Fruit fly (Drosophila melanogaster) whole organism, embryonic: ENCODE data around the gene tbc.

Source experiments
- Antp ChIP-seq: fragments of 200-800 bp; sonication (Bioruptor generic); optimal IDR thresholded peaks from 3 replicates; lab custom pipeline; 2016; ENCODE audit warnings: missing biosample characterization, missing genetic modification characterization
- CG11085 ChIP-seq: fragments of 200-800 bp; sonication (Bioruptor generic); IDR thresholded peaks from 2 replicates; pipeline ENCODE4 v1.3.6; 2022; ENCODE audit warnings: missing biosample characterization, missing genetic modification characterization
- CG11560 ChIP-seq: fragments of 200-800 bp; sonication (Bioruptor generic); IDR thresholded peaks from 3 replicates; pipeline ENCODE4 v1.3.6; 2022; ENCODE audit warnings: missing biosample characterization, missing genetic modification characterization
- CG1233 ChIP-seq: fragments of 200-800 bp; sonication (Bioruptor generic); optimal IDR thresholded peaks from 4 replicates; lab custom pipeline; 2018; ENCODE audit warnings: missing biosample characterization, mild to moderate bottlenecking, missing genetic modification characterization
- CG13296 ChIP-seq: fragments of 200-800 bp; sonication (Bioruptor generic); optimal IDR thresholded peaks from 3 replicates; lab custom pipeline; 2018; ENCODE audit warnings: missing biosample characterization, mild to moderate bottlenecking, missing genetic modification characterization
- CG1602 ChIP-seq: fragments of 200-800 bp; sonication (Bioruptor generic); optimal IDR thresholded peaks from 3 replicates; lab custom pipeline; 2016; ENCODE audit warnings: missing biosample characterization, missing genetic modification characterization
- CG17328 ChIP-seq: fragments of 200-800 bp; sonication (Bioruptor generic); IDR thresholded peaks from 2 replicates; pipeline ENCODE4 v1.3.6; 2022; ENCODE audit warnings: missing biosample characterization, missing genetic modification characterization
- CG18262 ChIP-seq: fragments of 200-800 bp; optimal IDR thresholded peaks from 3 replicates; lab custom pipeline; 2019; ENCODE audit warnings: missing biosample characterization, mild to moderate bottlenecking, missing genetic modification characterization, moderate library complexity
- CG18476 ChIP-seq: fragments of 200-800 bp; sonication (Bioruptor generic); optimal IDR thresholded peaks from 2 replicates; lab custom pipeline; 2016; ENCODE audit warnings: missing biosample characterization, mild to moderate bottlenecking, missing genetic modification characterization
- CG30403 ChIP-seq: fragments of 200-800 bp; sonication (Bioruptor generic); optimal IDR thresholded peaks from 3 replicates; lab custom pipeline; 2016; ENCODE audit warnings: missing biosample characterization, missing genetic modification characterization
- CG3065 ChIP-seq: fragments of 200-800 bp; sonication (Bioruptor generic); optimal IDR thresholded peaks from 2 replicates; lab custom pipeline; 2016; ENCODE audit warnings: missing biosample characterization, missing genetic modification characterization
- CG31365 ChIP-seq: fragments of 200-800 bp; sonication (Bioruptor generic); optimal IDR thresholded peaks from 2 replicates; lab custom pipeline; 2018; ENCODE audit warnings: missing biosample characterization, mild to moderate bottlenecking, missing genetic modification characterization
- CG34422 ChIP-seq: fragments of 200-800 bp; sonication (Bioruptor generic); IDR thresholded peaks from 3 replicates; pipeline ENCODE4 v1.3.6; 2022; ENCODE audit warnings: missing biosample characterization, missing genetic modification characterization
- CG6175 ChIP-seq: fragments of 200-800 bp; sonication (Bioruptor generic); IDR thresholded peaks from 3 replicates; pipeline ENCODE4 v1.3.6; 2022; ENCODE audit warnings: missing biosample characterization, missing genetic modification characterization
- CG7556 ChIP-seq: fragments of 200-800 bp; sonication (Bioruptor generic); optimal IDR thresholded peaks from 2 replicates; lab custom pipeline; 2017; ENCODE audit warnings: missing biosample characterization, mild to moderate bottlenecking, missing genetic modification characterization
- CG7745 ChIP-seq: fragments of 200-800 bp; sonication (Bioruptor generic); optimal IDR thresholded peaks from 2 replicates; lab custom pipeline; 2018; ENCODE audit warnings: missing biosample characterization, mild to moderate bottlenecking, missing genetic modification characterization, moderate library complexity
- CG7839 ChIP-seq: fragments of 200-800 bp; sonication (Bioruptor generic); optimal IDR thresholded peaks from 3 replicates; lab custom pipeline; 2018; ENCODE audit warnings: missing biosample characterization, mild to moderate bottlenecking, missing genetic modification characterization, moderate library complexity
- CG8089 ChIP-seq: fragments of 200-800 bp; sonication (Bioruptor generic); optimal IDR thresholded peaks from 3 replicates; lab custom pipeline; 2016; ENCODE audit warnings: missing biosample characterization, missing genetic modification characterization
- CG9876 ChIP-seq: fragments of 200-800 bp; sonication (Bioruptor generic); optimal IDR thresholded peaks from 2 replicates; lab custom pipeline; 2016; ENCODE audit warnings: missing biosample characterization, missing genetic modification characterization
- CrebB ChIP-seq: fragments of 200-800 bp; sonication (Bioruptor generic); optimal IDR thresholded peaks from 3 replicates; lab custom pipeline; 2018; ENCODE audit warnings: missing biosample characterization, mild to moderate bottlenecking, missing genetic modification characterization
- D19A ChIP-seq: fragments of 200-800 bp; optimal IDR thresholded peaks from 3 replicates; lab custom pipeline; 2019; ENCODE audit warnings: missing biosample characterization, mild to moderate bottlenecking, missing genetic modification characterization, moderate library complexity
- E2f1 ChIP-seq: fragments of 200-800 bp; sonication (Bioruptor generic); IDR thresholded peaks from 2 replicates; pipeline ENCODE4 v1.3.6; 2022; ENCODE audit warnings: missing biosample characterization, missing genetic modification characterization
- ERR ChIP-seq: fragments of 200-800 bp; sonication (Bioruptor generic); optimal IDR thresholded peaks from 2 replicates; lab custom pipeline; 2016; ENCODE audit warnings: missing biosample characterization, missing genetic modification characterization
- Fer1 ChIP-seq: fragments of 200-800 bp; sonication (Bioruptor generic); optimal IDR thresholded peaks from 2 replicates; lab custom pipeline; 2017; ENCODE audit warnings: missing biosample characterization, mild to moderate bottlenecking, missing genetic modification characterization
- Fer2 ChIP-seq: fragments of 200-800 bp; sonication (Bioruptor generic); optimal IDR thresholded peaks from 2 replicates; lab custom pipeline; 2018; ENCODE audit warnings: missing biosample characterization, mild to moderate bottlenecking, missing genetic modification characterization, moderate library complexity
- H15 ChIP-seq: fragments of 200-800 bp; sonication (Bioruptor generic); IDR thresholded peaks from 3 replicates; pipeline ENCODE4 v1.3.6; 2022; ENCODE audit warnings: missing biosample characterization, missing genetic modification characterization
- HLH54F ChIP-seq: fragments of 200-800 bp; sonication (Bioruptor generic); optimal IDR thresholded peaks from 3 replicates; lab custom pipeline; 2016; ENCODE audit warnings: missing biosample characterization, missing genetic modification characterization
- Mrtf ChIP-seq: fragments of 200-800 bp; sonication (Bioruptor generic); IDR thresholded peaks from 3 replicates; pipeline ENCODE4 v1.3.6; 2022; ENCODE audit warnings: missing biosample characterization, missing genetic modification characterization
- Rx ChIP-seq: fragments of 200-800 bp; sonication (Bioruptor generic); IDR thresholded peaks from 2 replicates; pipeline ENCODE4 v1.3.6; 2022; ENCODE audit warnings: missing biosample characterization, missing genetic modification characterization
- Side ChIP-seq: fragments of 200-800 bp; sonication (Bioruptor generic); optimal IDR thresholded peaks from 2 replicates; lab custom pipeline; 2016; ENCODE audit warnings: missing biosample characterization, missing genetic modification characterization
- ab ChIP-seq: fragments of 200-800 bp; sonication (Bioruptor generic); optimal IDR thresholded peaks from 2 replicates; lab custom pipeline; 2016; ENCODE audit warnings: missing biosample characterization, missing genetic modification characterization
- bcd ChIP-seq: fragments of 200-800 bp; sonication (Bioruptor generic); optimal IDR thresholded peaks from 2 replicates; lab custom pipeline; 2017; ENCODE audit warnings: missing biosample characterization, mild to moderate bottlenecking, missing genetic modification characterization
- croc ChIP-seq: fragments of 200-800 bp; sonication (Bioruptor generic); conservative IDR thresholded peaks from 3 replicates; pipeline ENCODE4 v1.3.6; 2022; ENCODE audit warnings: missing biosample characterization, missing genetic modification characterization
- dmrt11E ChIP-seq: fragments of 200-800 bp; sonication (Bioruptor generic); optimal IDR thresholded peaks from 3 replicates; lab custom pipeline; 2018; ENCODE audit warnings: missing biosample characterization, mild to moderate bottlenecking, missing genetic modification characterization, moderate library complexity
- dmrt99B ChIP-seq: fragments of 200-800 bp; sonication (Bioruptor generic); optimal IDR thresholded peaks from 2 replicates; lab custom pipeline; 2018; ENCODE audit warnings: missing biosample characterization, mild to moderate bottlenecking, missing genetic modification characterization, moderate library complexity
- gcm ChIP-seq: fragments of 200-800 bp; sonication (Bioruptor generic); optimal IDR thresholded peaks from 2 replicates; lab custom pipeline; 2019; ENCODE audit warnings: missing biosample characterization, mild to moderate bottlenecking, missing genetic modification characterization, moderate library complexity
- gcm2 ChIP-seq: fragments of 200-800 bp; sonication (Bioruptor generic); optimal IDR thresholded peaks from 2 replicates; lab custom pipeline; 2016; ENCODE audit warnings: missing biosample characterization, missing genetic modification characterization
- gem ChIP-seq: fragments of 200-800 bp; sonication (Bioruptor generic); optimal IDR thresholded peaks from 2 replicates; lab custom pipeline; 2019; ENCODE audit warnings: missing biosample characterization, mild to moderate bottlenecking, missing genetic modification characterization, moderate library complexity
- hkb ChIP-seq, 2 experiments: fragments of 200-800 bp in 1 of 2; fragments of >200 bp in 1 of 2; sonication (Bioruptor generic) in 1 of 2; IDR thresholded peaks in 1 of 2; optimal IDR thresholded peaks in 1 of 2; 2 replicates each; pipeline versions ENCODE4 v1.3.6 to Lab custom; 2017 to 2022; ENCODE audit warnings: missing biosample characterization in 1 of 2, missing genetic modification characterization in 1 of 2
- ind ChIP-seq: fragments of 200-800 bp; sonication (Bioruptor generic); optimal IDR thresholded peaks from 3 replicates; lab custom pipeline; 2016; ENCODE audit warnings: missing biosample characterization, missing genetic modification characterization
- jigr1 ChIP-seq: fragments of 200-800 bp; sonication (Bioruptor generic); IDR thresholded peaks from 3 replicates; pipeline ENCODE4 v1.3.6; 2022; ENCODE audit warnings: missing biosample characterization, missing genetic modification characterization
- lilli ChIP-seq: fragments of 200-800 bp; sonication (Bioruptor generic); optimal IDR thresholded peaks from 3 replicates; lab custom pipeline; 2016; ENCODE audit warnings: missing biosample characterization, missing genetic modification characterization
- lov ChIP-seq, 2 experiments: fragments of 200-800 bp in 1 of 2; fragments of >200 bp in 1 of 2; sonication (Bioruptor generic) in 1 of 2; IDR thresholded peaks in 1 of 2; optimal IDR thresholded peaks in 1 of 2; 2 replicates in 1 of 2; 3 replicates in 1 of 2; pipeline versions ENCODE4 v1.3.6 to Lab custom; 2017 to 2022; ENCODE audit warnings: missing biosample characterization in 1 of 2, missing genetic modification characterization in 1 of 2
- maf-S ChIP-seq: fragments of 200-800 bp; sonication (Bioruptor generic); optimal IDR thresholded peaks from 2 replicates; lab custom pipeline; 2016; ENCODE audit warnings: missing biosample characterization, missing genetic modification characterization
- nerfin-1 ChIP-seq: fragments of 200-800 bp; sonication (Bioruptor generic); optimal IDR thresholded peaks from 3 replicates; lab custom pipeline; 2019; ENCODE audit warnings: missing biosample characterization, mild to moderate bottlenecking, missing genetic modification characterization, moderate library complexity
- rib ChIP-seq: fragments of 200-800 bp; sonication (Bioruptor generic); IDR thresholded peaks from 2 replicates; pipeline ENCODE4 v1.3.6; 2022; ENCODE audit warnings: missing biosample characterization, missing genetic modification characterization
- run ChIP-seq: fragments of 200-800 bp; sonication (Bioruptor generic); optimal IDR thresholded peaks from 3 replicates; lab custom pipeline; 2018; ENCODE audit warnings: missing biosample characterization, mild to moderate bottlenecking, missing genetic modification characterization
- schlank ChIP-seq: fragments of 200-800 bp; sonication (Bioruptor generic); optimal IDR thresholded peaks from 2 replicates; lab custom pipeline; 2018; ENCODE audit warnings: missing biosample characterization, mild to moderate bottlenecking, missing genetic modification characterization
- stc ChIP-seq: fragments of 200-800 bp; sonication (Bioruptor generic); IDR thresholded peaks from 2 replicates; pipeline ENCODE4 v1.3.6; 2022; ENCODE audit warnings: missing biosample characterization, missing genetic modification characterization
- unc-4 ChIP-seq: fragments of 200-800 bp; sonication (Bioruptor generic); IDR thresholded peaks from 2 replicates; pipeline ENCODE4 v1.3.6; 2022; ENCODE audit warnings: missing biosample characterization, missing genetic modification characterization; ENCODE audit not compliant: partially characterized antibody
- yki ChIP-seq: fragments of >200 bp; optimal IDR thresholded peaks from 3 replicates; lab custom pipeline; 2018

Gene tbc

DNA sequence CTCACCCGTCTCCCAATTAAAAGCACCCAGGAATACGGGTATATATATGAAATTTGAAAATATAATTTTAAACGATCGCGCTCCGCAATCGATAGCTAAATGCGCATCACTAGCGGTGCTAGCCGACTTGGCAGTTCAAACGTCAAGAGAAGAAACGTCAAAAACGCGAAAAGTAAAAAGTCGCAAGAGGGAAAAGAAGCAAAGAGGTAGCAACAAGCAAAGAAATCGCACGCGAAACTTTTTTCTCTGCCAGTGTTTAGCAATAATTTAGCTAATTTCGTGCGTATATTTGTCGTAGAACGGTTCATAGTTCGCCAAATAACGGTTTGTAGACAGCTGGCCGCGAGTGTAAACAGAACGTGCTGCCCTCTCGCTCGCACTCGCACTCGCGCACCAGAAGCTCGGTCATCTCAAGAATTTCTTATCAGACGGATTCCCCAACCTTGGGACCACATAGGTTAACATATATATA lies 62.3 kb downstream of the tbc start, which contains the start of gene CG1812 (continued):
- peak; percentile 8 for TF ChIP-seq nerfin-1 (tag; lab: Kevin White, UChicago)
- peak; percentile 67 for TF ChIP-seq stc
- peak; percentile 34 for TF ChIP-seq CG7839 (tag; lab: Kevin White, UChicago)
- no peak for TF ChIP-seq D19A (tag; lab: Kevin White, UChicago)
- TF ChIP-seq ind (GFP tag; lab: Kevin White, UChicago): peak; percentile 27
- TF ChIP-seq CG18262: no peak
- TF ChIP-seq CG6175 (GFP tag; lab: Robert Waterston, UW): 0 out of 3 replicates have a peak, but pooled peaks have one; percentile 16
- TF ChIP-seq CG11560: no peak
- TF ChIP-seq CG1233 (GFP tag; lab: Kevin White, UChicago): no peak
- no peak for TF ChIP-seq maf-S (GFP tag; lab: Kevin White, UChicago)
- TF ChIP-seq CG9876: no peak
- no peak for TF ChIP-seq gcm2
- no peak for TF ChIP-seq CG3065
- peak; percentile 23 for TF ChIP-seq CG13296
- TF ChIP-seq CG8089 (GFP tag; lab: Kevin White, UChicago): no peak
- TF ChIP-seq CG18476 (GFP tag; lab: Kevin White, UChicago): no peak
- TF ChIP-seq CG34422 (GFP tag; lab: Robert Waterston, UW): peak; percentile 73; the same call in 2 of the 3 replicates
- TF ChIP-seq CG17328 (GFP tag; lab: Robert Waterston, UW): peak; percentile 66; the same call in 1 of the 2 replicates
- no peak for TF ChIP-seq ab (GFP tag; lab: Kevin White, UChicago)
- 0 out of 2 replicates have a peak, but pooled peaks have one; percentile 49 for TF ChIP-seq E2f1 (GFP tag; lab: Robert Waterston, UW)
- peak; percentile 60 for TF ChIP-seq lilli
- TF ChIP-seq CG30403 (GFP tag; lab: Kevin White, UChicago): peak; percentile 43
- no peak for TF ChIP-seq Antp
- TF ChIP-seq H15 (GFP tag; lab: Robert Waterston, UW): peak; percentile 23; the same call in 1 of the 3 replicates
- TF ChIP-seq CG1602 (GFP tag; lab: Kevin White, UChicago): no peak
- no peak for TF ChIP-seq Side (GFP tag; lab: Kevin White, UChicago)
- no peak for TF ChIP-seq ERR
- no peak for TF ChIP-seq unc-4 (GFP tag; lab: Robert Waterston, UW)
- no peak for TF ChIP-seq yki
- no peak for TF ChIP-seq CG7556 (GFP tag; lab: Kevin White, UChicago)
- peak; percentile 38 for TF ChIP-seq CrebB
- TF ChIP-seq croc (GFP tag; lab: Robert Waterston, UW): no peak
- no peak for TF ChIP-seq run (tag; lab: Kevin White, UChicago)
- no peak for TF ChIP-seq CG11085 (GFP tag; lab: Robert Waterston, UW)
- peak; percentile 32 for TF ChIP-seq dmrt99B (tag; lab: Kevin White, UChicago)
- no peak for TF ChIP-seq CG31365 (tag; lab: Kevin White, UChicago)
- no peak for TF ChIP-seq CG7745
- no peak for TF ChIP-seq gcm (GFP tag; lab: Kevin White, UChicago)
- TF ChIP-seq rib: no peak
- no peak for TF ChIP-seq Fer2 (tag; lab: Kevin White, UChicago)
- no peak for TF ChIP-seq jigr1
- TF ChIP-seq bcd (GFP tag; lab: Kevin White, UChicago): no peak
- peak; percentile 51 for TF ChIP-seq gem (tag; lab: Kevin White, UChicago)
- TF ChIP-seq Mrtf (GFP tag; lab: Robert Waterston, UW): peak; percentile 21; the same call in 1 of the 3 replicates
- peak; percentile 34; the same call in 1 of the 2 replicates for TF ChIP-seq Rx (GFP tag; lab: Robert Waterston, UW)
- peak; percentile 17 for TF ChIP-seq schlank
- no peak for TF ChIP-seq lov (optimal IDR thresholded peaks at IDR 0.05; lab: Kevin White, UChicago)
- no peak for TF ChIP-seq lov (GFP tag; IDR thresholded peaks at IDR 0.05; lab: Robert Waterston, UW)
- no peak for TF ChIP-seq HLH54F (GFP tag; lab: Kevin White, UChicago)
- peak; percentile 53 for TF ChIP-seq Fer1
- peak; percentile 17 for TF ChIP-seq dmrt11E (tag; lab: Kevin White, UChicago)
- TF ChIP-seq hkb (optimal IDR thresholded peaks at IDR 0.05; lab: Kevin White, UChicago): no peak
- TF ChIP-seq hkb (GFP tag; IDR thresholded peaks at IDR 0.05; lab: Robert Waterston, UW): peak; percentile 65
